Worm (Caenorhabditis elegans) whole organism, late embryonic: ENCODE results near the gene F32D1.7.

Experiments
- C08G9.2 ChIP-seq: sonication (generic microtip); optimal IDR thresholded peaks from 2 replicates; lab custom pipeline; 2016; ENCODE audit warnings: mild to moderate bottlenecking, missing genetic modification characterization, moderate library complexity, missing compliant biosample characterization
- C38D4.7 ChIP-seq: fragments of 200-800 bp; sonication (Bioruptor generic); optimal IDR thresholded peaks from 2 replicates; lab custom pipeline; 2018; ENCODE audit warnings: mild to moderate bottlenecking, missing genetic modification characterization, moderate library complexity, missing compliant biosample characterization
- F13H6.1 ChIP-seq: sonication (generic microtip); optimal IDR thresholded peaks from 2 replicates; lab custom pipeline; 2016; ENCODE audit warnings: missing genetic modification characterization, missing compliant biosample characterization
- K02D7.2 ChIP-seq: sonication (generic microtip); optimal IDR thresholded peaks from 2 replicates; lab custom pipeline; 2017; ENCODE audit warnings: mild to moderate bottlenecking, missing genetic modification characterization, missing compliant biosample characterization
- T23F11.4 ChIP-seq: fragments of 200-800 bp; sonication (Bioruptor generic); optimal IDR thresholded peaks from 2 replicates; lab custom pipeline; 2018; ENCODE audit warnings: mild to moderate bottlenecking, missing genetic modification characterization, missing compliant biosample characterization
- Y22D7AL.16 ChIP-seq: sonication (generic microtip); optimal IDR thresholded peaks from 2 replicates; lab custom pipeline; 2016; ENCODE audit warnings: missing genetic modification characterization, missing compliant biosample characterization
- ama-1 ChIP-seq: fragments of 150-350 bp; optimal IDR thresholded peaks from 2 replicates; lab custom pipeline; 2014
- ceh-14 ChIP-seq: sonication (generic microtip); optimal IDR thresholded peaks from 2 replicates; lab custom pipeline; 2016; ENCODE audit warnings: missing genotype, missing genetic modification characterization, missing compliant biosample characterization
- ceh-18 ChIP-seq: sonication (generic microtip); optimal IDR thresholded peaks from 2 replicates; lab custom pipeline; 2016; ENCODE audit warnings: missing genetic modification characterization, missing compliant biosample characterization
- ceh-19 ChIP-seq: fragments of 200-800 bp; sonication (Bioruptor generic); optimal IDR thresholded peaks from 2 replicates; lab custom pipeline; 2018; ENCODE audit warnings: mild to moderate bottlenecking, missing genetic modification characterization, missing compliant biosample characterization
- ceh-2 ChIP-seq: sonication (generic microtip); optimal IDR thresholded peaks from 2 replicates; lab custom pipeline; 2016; ENCODE audit warnings: missing genotype, missing genetic modification characterization, missing compliant biosample characterization
- ceh-30 ChIP-seq: fragments of 150-350 bp; optimal IDR thresholded peaks from 2 replicates; lab custom pipeline; 2014; ENCODE audit warnings: missing biosample characterization, missing genetic modification characterization
- ceh-34 ChIP-seq: sonication (generic microtip); optimal IDR thresholded peaks from 2 replicates; lab custom pipeline; 2016; ENCODE audit warnings: mild to moderate bottlenecking, missing genetic modification characterization, missing compliant biosample characterization
- ceh-6 ChIP-seq: fragments of 200-800 bp; sonication (Bioruptor generic); optimal IDR thresholded peaks from 2 replicates; lab custom pipeline; 2018; ENCODE audit warnings: mild to moderate bottlenecking, missing genetic modification characterization, missing compliant biosample characterization
- che-1 ChIP-seq: sonication (generic microtip); optimal IDR thresholded peaks from 2 replicates; lab custom pipeline; 2016; ENCODE audit warnings: mild to moderate bottlenecking, missing genetic modification characterization, missing compliant biosample characterization
- dmd-4 ChIP-seq: sonication (generic microtip); optimal IDR thresholded peaks from 2 replicates; lab custom pipeline; 2016; ENCODE audit warnings: borderline replicate concordance, missing genetic modification characterization, missing compliant biosample characterization
- dve-1 ChIP-seq: sonication (generic microtip); optimal IDR thresholded peaks from 2 replicates; lab custom pipeline; 2017; ENCODE audit warnings: antibody characterized with exemption, mild to moderate bottlenecking, missing genetic modification characterization, missing compliant biosample characterization
- ets-4 ChIP-seq: sonication (generic microtip); optimal IDR thresholded peaks from 2 replicates; lab custom pipeline; 2016; ENCODE audit warnings: missing genetic modification characterization, missing compliant biosample characterization
- eyg-1 ChIP-seq: sonication (generic microtip); optimal IDR thresholded peaks from 2 replicates; lab custom pipeline; 2016; ENCODE audit warnings: missing genotype, missing genetic modification characterization, missing compliant biosample characterization
- fax-1 ChIP-seq: sonication (generic microtip); optimal IDR thresholded peaks from 2 replicates; lab custom pipeline; 2016; ENCODE audit warnings: missing genotype, missing genetic modification characterization, missing compliant biosample characterization
- fkh-10 ChIP-seq: fragments of 150-350 bp; optimal IDR thresholded peaks from 2 replicates; lab custom pipeline; 2014; ENCODE audit warnings: missing biosample characterization, missing genetic modification reagents, missing genetic modification characterization
- hlh-13 ChIP-seq: fragments of 200-800 bp; sonication (Bioruptor generic); optimal IDR thresholded peaks from 2 replicates; lab custom pipeline; 2018; ENCODE audit warnings: mild to moderate bottlenecking, missing genetic modification characterization, missing compliant biosample characterization
- hlh-15 ChIP-seq: sonication (generic microtip); optimal IDR thresholded peaks from 2 replicates; lab custom pipeline; 2016; ENCODE audit warnings: missing genetic modification characterization, missing compliant biosample characterization
- hlh-6 ChIP-seq: sonication (generic microtip); optimal IDR thresholded peaks from 2 replicates; lab custom pipeline; 2016; ENCODE audit warnings: missing genotype, missing genetic modification characterization, missing compliant biosample characterization
- hlh-8 ChIP-seq: sonication (generic microtip); optimal IDR thresholded peaks from 2 replicates; lab custom pipeline; 2016; ENCODE audit warnings: missing genotype, missing genetic modification characterization, missing compliant biosample characterization
- lim-6 ChIP-seq: sonication (generic microtip); optimal IDR thresholded peaks from 2 replicates; lab custom pipeline; 2016; ENCODE audit warnings: missing genetic modification characterization, missing compliant biosample characterization
- lin-11 ChIP-seq: fragments of 200-800 bp; sonication (Bioruptor generic); optimal IDR thresholded peaks from 2 replicates; lab custom pipeline; 2018; ENCODE audit warnings: mild to moderate bottlenecking, missing genetic modification characterization, missing compliant biosample characterization
- nfya-1 ChIP-seq: sonication (generic microtip); optimal IDR thresholded peaks from 2 replicates; lab custom pipeline; 2017; ENCODE audit warnings: missing genetic modification characterization, mild to moderate bottlenecking, missing compliant biosample characterization, antibody characterized with exemption, moderate library complexity
- pat-9 ChIP-seq: fragments of 200-800 bp; sonication (Bioruptor generic); optimal IDR thresholded peaks from 2 replicates; lab custom pipeline; 2018; ENCODE audit warnings: mild to moderate bottlenecking, missing genetic modification characterization, moderate library complexity, missing compliant biosample characterization
- pha-2 ChIP-seq: sonication (generic microtip); optimal IDR thresholded peaks from 2 replicates; lab custom pipeline; 2017; ENCODE audit warnings: mild to moderate bottlenecking, missing genetic modification characterization, missing compliant biosample characterization
- pha-4 ChIP-seq: fragments of 150-350 bp; optimal IDR thresholded peaks from 2 replicates; lab custom pipeline; 2018; ENCODE audit warnings: missing biosample characterization, missing genetic modification reagents, missing genetic modification characterization
- pqm-1 ChIP-seq: sonication (generic microtip); optimal IDR thresholded peaks from 2 replicates; lab custom pipeline; 2016; ENCODE audit warnings: missing genetic modification characterization, missing compliant biosample characterization
- pros-1 ChIP-seq: fragments of 150-350 bp; optimal IDR thresholded peaks from 2 replicates; lab custom pipeline; 2014; ENCODE audit warnings: missing biosample characterization, missing genetic modification reagents, missing genetic modification characterization
- ref-2 ChIP-seq: sonication (generic microtip); optimal IDR thresholded peaks from 2 replicates; lab custom pipeline; 2016; ENCODE audit warnings: missing genetic modification characterization, missing compliant biosample characterization
- sdc-2 ChIP-seq: sonication (generic microtip); optimal IDR thresholded peaks from 2 replicates; lab custom pipeline; 2016; ENCODE audit warnings: missing genotype, missing genetic modification characterization, missing compliant biosample characterization
- sox-4 ChIP-seq: sonication (generic microtip); optimal IDR thresholded peaks from 2 replicates; lab custom pipeline; 2017; ENCODE audit warnings: mild to moderate bottlenecking, missing genetic modification characterization, inconsistent platforms, missing compliant biosample characterization
- syd-9 ChIP-seq: sonication (generic microtip); optimal IDR thresholded peaks from 2 replicates; lab custom pipeline; 2016; ENCODE audit warnings: mild to moderate bottlenecking, missing genetic modification characterization, moderate library complexity, missing compliant biosample characterization
- tbx-2 ChIP-seq: sonication (generic microtip); optimal IDR thresholded peaks from 2 replicates; lab custom pipeline; 2016; ENCODE audit warnings: missing genetic modification characterization, missing compliant biosample characterization
- tbx-7 ChIP-seq: sonication (generic microtip); optimal IDR thresholded peaks from 2 replicates; lab custom pipeline; 2016; ENCODE audit warnings: missing genotype, missing genetic modification characterization, missing compliant biosample characterization
- ttx-3 ChIP-seq: sonication (generic microtip); optimal IDR thresholded peaks from 2 replicates; lab custom pipeline; 2016; ENCODE audit warnings: missing genetic modification reagents, missing genetic modification characterization, missing compliant biosample characterization
- unc-3 ChIP-seq, 2 experiments: fragments of 200-800 bp in 1 of 2; sonication (Bioruptor generic) in 1 of 2; sonication (generic microtip) in 1 of 2; conservative IDR thresholded peaks in 1 of 2; optimal IDR thresholded peaks in 1 of 2; 2 replicates each; pipeline versions ENCODE4 v1.3.6 to Lab custom; 2016 to 2022; ENCODE audit warnings: missing compliant biosample characterization in 2 of 2, missing genetic modification characterization in 2 of 2, missing genetic modification reagents in 1 of 2
- unc-42 ChIP-seq: sonication (generic microtip); optimal IDR thresholded peaks from 2 replicates; lab custom pipeline; 2016; ENCODE audit warnings: missing genotype, missing genetic modification characterization, missing compliant biosample characterization
- unc-55 ChIP-seq: sonication (generic microtip); optimal IDR thresholded peaks from 2 replicates; lab custom pipeline; 2017; ENCODE audit warnings: missing biosample characterization, missing genetic modification reagents, missing genetic modification characterization
- ztf-16 ChIP-seq: sonication (generic microtip); optimal IDR thresholded peaks from 2 replicates; lab custom pipeline; 2017; ENCODE audit warnings: missing genetic modification characterization, missing compliant biosample characterization

F32D1.7 gene

ce11 chrV:4398884-4399283, 22.9 kb upstream of the F32D1.7 start:
- TF ChIP-seq tbx-7 (no peak), K02D7.2 (tag; lab: Kevin White, UChicago) (no peak), lim-6 (no peak), ama-1 (lab: Kevin White, UChicago) (no peak), pha-4 (no peak), unc-42 (tag; lab: Kevin White, UChicago) (no peak), pqm-1 (tag; lab: Kevin White, UChicago) (no peak), che-1 (no peak), pros-1 (no peak), sdc-2 (tag; lab: Kevin White, UChicago) (no peak), ceh-6 (GFP tag; lab: Kevin White, UChicago) (no peak), dve-1 (tag; lab: Kevin White, UChicago) (no peak), ceh-34 (tag; lab: Kevin White, UChicago) (no peak), lin-11 (tag; lab: Kevin White, UChicago) (no peak), ceh-30 (tag; lab: Kevin White, UChicago) (no peak)

- no peak for TF ChIP-seq sox-4 (tag; lab: Kevin White, UChicago)
- no peak for TF ChIP-seq pat-9 (tag; lab: Kevin White, UChicago)
- TF ChIP-seq ama-1 (lab: Kevin White, UChicago) = no peak
- TF ChIP-seq syd-9 (tag; lab: Kevin White, UChicago) = no peak
- no peak for TF ChIP-seq T23F11.4 (GFP tag; lab: Kevin White, UChicago)
- no peak for TF ChIP-seq ztf-16 (tag; lab: Kevin White, UChicago)
- TF ChIP-seq dmd-4 (tag; lab: Kevin White, UChicago) = no peak
- no peak for TF ChIP-seq ttx-3 (tag; lab: Kevin White, UChicago)
- TF ChIP-seq fkh-10 (GFP tag; lab: Kevin White, UChicago) = no peak
- TF ChIP-seq hlh-13 = no peak
- TF ChIP-seq Y22D7AL.16 (tag; lab: Kevin White, UChicago) = no peak
- no peak for TF ChIP-seq pros-1
- TF ChIP-seq pha-2 (tag; lab: Kevin White, UChicago) = no peak
- no peak for TF ChIP-seq ceh-18 (tag; lab: Kevin White, UChicago)
Observed at ce11 chrV:4398127-4398526, 22.2 kb upstream of the F32D1.7 start.

ce11 chrV:4396257-4396656, 20.3 kb upstream of the F32D1.7 start, which contains the start of gene F13A2.3:
F13A2.3 (minus strand) TSS chrV:4396357.
- TF ChIP-seq unc-3 (GFP tag; conservative IDR thresholded peaks at IDR 0.05; lab: Robert Waterston, UW) = no peak
- TF ChIP-seq unc-3 (tag; optimal IDR thresholded peaks at IDR 0.05; lab: Kevin White, UChicago) = no peak
- no peak for TF ChIP-seq pros-1
- TF ChIP-seq ceh-2 (tag; lab: Kevin White, UChicago) = no peak
- TF ChIP-seq lim-6 = no peak
- TF ChIP-seq hlh-8 (tag; lab: Kevin White, UChicago) = no peak
- no peak for TF ChIP-seq tbx-2
- no peak for TF ChIP-seq tbx-7
- TF ChIP-seq F13H6.1 = no peak
- no peak for TF ChIP-seq eyg-1 (tag; lab: Kevin White, UChicago)
- TF ChIP-seq ceh-6 (GFP tag; lab: Kevin White, UChicago) = no peak
- TF ChIP-seq ref-2 = no peak
- TF ChIP-seq unc-55 = no peak
- no peak for TF ChIP-seq pha-4
- TF ChIP-seq fax-1 (tag; lab: Kevin White, UChicago) = no peak

ce11 chrV:4387916-4388315, 11.9 kb upstream of the F32D1.7 start:
- no peak for TF ChIP-seq hlh-6 (tag; lab: Kevin White, UChicago)
- no peak for TF ChIP-seq hlh-15 (tag; lab: Kevin White, UChicago)
- no peak for TF ChIP-seq C08G9.2 (tag; lab: Kevin White, UChicago)
- no peak for TF ChIP-seq tbx-7
- TF ChIP-seq che-1 = no peak
- no peak for TF ChIP-seq pros-1
- no peak for TF ChIP-seq nfya-1 (tag; lab: Kevin White, UChicago)
- TF ChIP-seq ceh-19 (GFP tag; lab: Kevin White, UChicago) = no peak
- TF ChIP-seq C38D4.7 (GFP tag; lab: Kevin White, UChicago) = no peak
- no peak for TF ChIP-seq ceh-18 (tag; lab: Kevin White, UChicago)
- TF ChIP-seq ceh-14 (tag; lab: Kevin White, UChicago) = no peak
- no peak for TF ChIP-seq lin-11 (tag; lab: Kevin White, UChicago)
- no peak for TF ChIP-seq ets-4
